Worm (Caenorhabditis elegans): ENCODE results near the gene nol-56.

The nol-56 gene

ce11 chrV:10395173-10395766 lies 42.5 kb upstream of the nol-56 start, which contains the start of the genes col-151 and ugt-1:
TSS of gene col-151 (minus strand) at chrV:10395223.
TSS of gene ugt-1 (plus strand) at chrV:10395663.
- TF ChIP-seq pha-4 (tag; optimal IDR thresholded peaks at IDR 0.05) (no peak), lim-6 (tag; optimal IDR thresholded peaks at IDR 0.05) (no peak), Y22D7AL.16 (tag; optimal IDR thresholded peaks at IDR 0.05) (no peak), pha-2 (tag; optimal IDR thresholded peaks at IDR 0.05) (no peak), ref-2 (tag; optimal IDR thresholded peaks at IDR 0.05) (no peak), ceh-22 (tag; optimal IDR thresholded peaks at IDR 0.05) (no peak), ceh-45 (GFP tag; IDR thresholded peaks at IDR 0.05) (no peak), zip-5 (tag; optimal IDR thresholded peaks at IDR 0.05) (no peak), hlh-6 (tag; optimal IDR thresholded peaks at IDR 0.05) (no peak)

ce11 chrV:10393708-10394107 lies 40.9 kb upstream of the nol-56 start:
- no peak for TF ChIP-seq ceh-45 (GFP tag; IDR thresholded peaks at IDR 0.05)
- TF ChIP-seq che-1 (tag; optimal IDR thresholded peaks at IDR 0.05) = no peak
- TF ChIP-seq ttx-3 (tag; optimal IDR thresholded peaks at IDR 0.05) = no peak
- no peak for TF ChIP-seq ceh-6 (GFP tag; optimal IDR thresholded peaks at IDR 0.05)
- TF ChIP-seq unc-3 (GFP tag; conservative IDR thresholded peaks at IDR 0.05) = no peak
- no peak for TF ChIP-seq unc-3 (tag; optimal IDR thresholded peaks at IDR 0.05)
- no peak for TF ChIP-seq ahr-1 (tag; optimal IDR thresholded peaks at IDR 0.05)

- TF ChIP-seq hlh-30 (tag; optimal IDR thresholded peaks at IDR 0.05; ENCODE audit: insufficient read depth) (no peak), Y22D7AL.16 (tag; optimal IDR thresholded peaks at IDR 0.05) (no peak), ceh-31 (tag; optimal IDR thresholded peaks at IDR 0.05) (no peak), pros-1 (tag; optimal IDR thresholded peaks at IDR 0.05) (no peak), ceh-9 (tag; optimal IDR thresholded peaks at IDR 0.05) (no peak), ceh-18 (tag; optimal IDR thresholded peaks at IDR 0.05) (no peak), syd-9 (tag; optimal IDR thresholded peaks at IDR 0.05) (no peak), odd-2 (tag; optimal IDR thresholded peaks at IDR 0.05) (no peak), sdc-2 (tag; optimal IDR thresholded peaks at IDR 0.05) (no peak), T23F11.4 (GFP tag; optimal IDR thresholded peaks at IDR 0.05) (no peak), unc-42 (tag; optimal IDR thresholded peaks at IDR 0.05) (no peak), npax-4 (tag; optimal IDR thresholded peaks at IDR 0.05) (no peak), ceh-45 (GFP tag; IDR thresholded peaks at IDR 0.05) (no peak)
These were observed 35.5 kb upstream of the nol-56 start, which contains the start of gene AC3.5 for ce11 chrV:10388318-10388717. TSS of gene AC3.5 (plus strand) at chrV:10388527.

ce11 chrV:10387412-10387811 lies 34.6 kb upstream of the nol-56 start:
- TF ChIP-seq T23F11.4 (GFP tag; optimal IDR thresholded peaks at IDR 0.05) = no peak

ce11 chrV:10383950-10384349 lies 31.2 kb upstream of the nol-56 start, which contains the start of gene spe-10:
TSS of gene spe-10 (plus strand) at chrV:10384250.
- TF ChIP-seq lin-11 (tag; optimal IDR thresholded peaks at IDR 0.05) (no peak), sox-4 (tag; optimal IDR thresholded peaks at IDR 0.05) (no peak), unc-86 (tag; optimal IDR thresholded peaks at IDR 0.05) (no peak), ceh-18 (tag; optimal IDR thresholded peaks at IDR 0.05) (no peak), ets-4 (tag; optimal IDR thresholded peaks at IDR 0.05) (no peak), ceh-19 (GFP tag; optimal IDR thresholded peaks at IDR 0.05) (no peak), K09A11.1 (tag; optimal IDR thresholded peaks at IDR 0.05; ENCODE audit: insufficient read depth) (no peak), mec-3 (tag; optimal IDR thresholded peaks at IDR 0.05; ENCODE audit: borderline replicate concordance) (no peak), hlh-30 (tag; optimal IDR thresholded peaks at IDR 0.05; ENCODE audit: insufficient read depth) (no peak), ceh-9 (tag; optimal IDR thresholded peaks at IDR 0.05) (no peak), ceh-22 (tag; optimal IDR thresholded peaks at IDR 0.05) (no peak), unc-42 (tag; optimal IDR thresholded peaks at IDR 0.05) (no peak), ama-1 (optimal IDR thresholded peaks at IDR 0.05) (no peak), ahr-1 (tag; optimal IDR thresholded peaks at IDR 0.05) (no peak), ceh-31 (tag; optimal IDR thresholded peaks at IDR 0.05) (no peak), hlh-6 (tag; optimal IDR thresholded peaks at IDR 0.05) (no peak), ceh-2 (tag; optimal IDR thresholded peaks at IDR 0.05) (no peak), pha-2 (tag; optimal IDR thresholded peaks at IDR 0.05) (no peak), odd-2 (tag; optimal IDR thresholded peaks at IDR 0.05) (no peak)
